Worm (Caenorhabditis elegans) whole organism, young adult: Measurements from ENCODE around the gene hum-8.

ENCODE experiments used
- B0019.2 ChIP-seq: fragments of 200-800 bp; sonication (Bioruptor generic); conservative IDR thresholded peaks from 2 replicates; pipeline ENCODE4 v1.3.6; 2022; ENCODE audit warnings: missing genetic modification reagents, missing genetic modification characterization, missing compliant biosample characterization
- B0336.3 ChIP-seq: fragments of 200-800 bp; sonication (Bioruptor generic); IDR thresholded peaks from 2 replicates; pipeline ENCODE4 v1.3.6; 2022; ENCODE audit warnings: missing genetic modification characterization, missing compliant biosample characterization
- C06A6.2 ChIP-seq: fragments of 200-800 bp; sonication (Bioruptor generic); conservative IDR thresholded peaks from 2 replicates; pipeline ENCODE4 v1.3.6; 2022; ENCODE audit warnings: missing genetic modification characterization, missing compliant biosample characterization
- D2030.7 ChIP-seq: fragments of 200-800 bp; sonication (Bioruptor generic); IDR thresholded peaks from 2 replicates; pipeline ENCODE4 v1.3.6; 2022; ENCODE audit warnings: missing genetic modification reagents, missing genetic modification characterization, missing compliant biosample characterization
- F23B12.7 ChIP-seq: sonication (generic microtip); optimal IDR thresholded peaks from 2 replicates; lab custom pipeline; 2017; ENCODE audit warnings: missing genetic modification characterization, mild to moderate bottlenecking, missing compliant biosample characterization, antibody characterized with exemption, moderate library complexity; ENCODE audit not compliant: insufficient read depth
- F33H1.4 ChIP-seq: fragments of 200-800 bp; sonication (Bioruptor generic); IDR thresholded peaks from 2 replicates; pipeline ENCODE4 v1.3.6; 2022; ENCODE audit warnings: missing genetic modification reagents, missing genetic modification characterization, missing compliant biosample characterization
- F49E8.2 ChIP-seq: sonication (generic microtip); optimal IDR thresholded peaks from 3 replicates; lab custom pipeline; 2017; ENCODE audit warnings: missing genetic modification characterization, mild to moderate bottlenecking, missing compliant biosample characterization, antibody characterized with exemption, moderate library complexity; ENCODE audit not compliant: insufficient read depth
- F57C9.4 ChIP-seq: sonication (generic microtip); optimal IDR thresholded peaks from 2 replicates; lab custom pipeline; 2017; ENCODE audit warnings: mild to moderate bottlenecking, missing genetic modification characterization, missing compliant biosample characterization
- Y53G8AR.9 ChIP-seq: fragments of 200-800 bp; sonication (Bioruptor generic); conservative IDR thresholded peaks from 2 replicates; pipeline ENCODE4 v1.3.6; 2022; ENCODE audit warnings: missing genetic modification reagents, missing genetic modification characterization, missing compliant biosample characterization
- aptf-3 ChIP-seq: fragments of 200-800 bp; sonication (Bioruptor generic); IDR thresholded peaks from 2 replicates; pipeline ENCODE4 v1.3.6; 2022; ENCODE audit warnings: missing genetic modification characterization, missing compliant biosample characterization
- athp-1 ChIP-seq: sonication (generic microtip); optimal IDR thresholded peaks from 2 replicates; lab custom pipeline; 2017; ENCODE audit warnings: mild to moderate bottlenecking, missing genetic modification characterization, missing compliant biosample characterization
- bed-1 ChIP-seq: fragments of 200-800 bp; sonication (Bioruptor generic); IDR thresholded peaks from 2 replicates; pipeline ENCODE4 v1.3.6; 2022; ENCODE audit warnings: missing genetic modification reagents, missing genetic modification characterization, missing compliant biosample characterization
- cebp-1 ChIP-seq, 2 experiments: fragments of 200-800 bp in 1 of 2; sonication (Bioruptor generic) in 1 of 2; sonication (generic microtip) in 1 of 2; IDR thresholded peaks in 1 of 2; optimal IDR thresholded peaks in 1 of 2; 2 replicates each; pipeline versions ENCODE4 v1.3.6 to Lab custom; 2017 to 2022; ENCODE audit warnings: missing compliant biosample characterization in 2 of 2, missing genetic modification characterization in 2 of 2, mild to moderate bottlenecking in 1 of 2, missing genetic modification reagents in 1 of 2, moderate library complexity in 1 of 2
- ceh-100 ChIP-seq: fragments of 200-800 bp; sonication (Bioruptor generic); IDR thresholded peaks from 2 replicates; pipeline ENCODE4 v1.3.6; 2022; ENCODE audit warnings: missing genetic modification reagents, missing genetic modification characterization, missing compliant biosample characterization
- ceh-27 ChIP-seq: fragments of 200-800 bp; sonication (Bioruptor generic); optimal IDR thresholded peaks from 2 replicates; lab custom pipeline; 2018; ENCODE audit warnings: mild to moderate bottlenecking, missing genetic modification characterization, moderate library complexity, missing compliant biosample characterization
- dox-1 ChIP-seq: fragments of 200-800 bp; sonication (Bioruptor generic); IDR thresholded peaks from 2 replicates; pipeline ENCODE4 v1.3.6; 2022; ENCODE audit warnings: missing genetic modification reagents, missing genetic modification characterization, missing compliant biosample characterization
- efl-1 ChIP-seq: fragments of 150-350 bp; optimal IDR thresholded peaks from 2 replicates; lab custom pipeline; 2014; ENCODE audit warnings: missing biosample characterization, missing genetic modification reagents, missing genetic modification characterization
- egl-18 ChIP-seq: fragments of 200-800 bp; sonication (Bioruptor generic); IDR thresholded peaks from 2 replicates; pipeline ENCODE4 v1.3.6; 2022; ENCODE audit warnings: missing genetic modification reagents, missing genetic modification characterization, missing compliant biosample characterization
- egrh-3 ChIP-seq: fragments of 200-800 bp; sonication (Bioruptor generic); IDR thresholded peaks from 2 replicates; pipeline ENCODE4 v1.3.6; 2022; ENCODE audit warnings: missing genetic modification reagents, missing genetic modification characterization, missing compliant biosample characterization
- fkh-3 ChIP-seq: sonication (generic microtip); optimal IDR thresholded peaks from 2 replicates; lab custom pipeline; 2016; ENCODE audit warnings: mild to moderate bottlenecking, missing genetic modification characterization, missing compliant biosample characterization
- hsf-1 ChIP-seq: fragments of 200-800 bp; sonication (Bioruptor generic); IDR thresholded peaks from 2 replicates; pipeline ENCODE4 v1.3.6; 2022; ENCODE audit warnings: missing genetic modification reagents, missing genetic modification characterization, missing compliant biosample characterization
- lag-1 ChIP-seq: fragments of 200-800 bp; sonication (Bioruptor generic); IDR thresholded peaks from 2 replicates; pipeline ENCODE4 v1.3.6; 2022; ENCODE audit warnings: missing genetic modification reagents, missing genetic modification characterization, missing compliant biosample characterization
- lin-26 ChIP-seq: fragments of 200-800 bp; sonication (Bioruptor generic); IDR thresholded peaks from 2 replicates; pipeline ENCODE4 v1.3.6; 2022; ENCODE audit warnings: missing genetic modification reagents, missing genetic modification characterization, missing compliant biosample characterization
- lin-35 ChIP-seq, 3 experiments: fragments of 150-350 bp in 2 of 3; sonication (generic microtip) in 1 of 3; optimal IDR thresholded peaks; 2 replicates each; lab custom pipeline; 2014 to 2018; ENCODE audit warnings: missing biosample characterization in 3 of 3, missing genetic modification characterization in 3 of 3, missing genetic modification reagents in 3 of 3
- lin-40 ChIP-seq: sonication (generic microtip); optimal IDR thresholded peaks from 2 replicates; lab custom pipeline; 2016; ENCODE audit warnings: missing genetic modification characterization, mild to moderate bottlenecking, missing compliant biosample characterization, missing genotype, missing genetic modification reagents
- lin-54 ChIP-seq: fragments of 200-800 bp; sonication (Bioruptor generic); optimal IDR thresholded peaks from 2 replicates; lab custom pipeline; 2018; ENCODE audit warnings: mild to moderate bottlenecking, missing genetic modification characterization, missing compliant biosample characterization
- lsl-1 ChIP-seq: fragments of 200-800 bp; sonication (Bioruptor generic); optimal IDR thresholded peaks from 2 replicates; lab custom pipeline; 2018; ENCODE audit warnings: mild to moderate bottlenecking, missing genetic modification characterization, moderate library complexity, missing compliant biosample characterization
- lsy-27 ChIP-seq: sonication (generic microtip); optimal IDR thresholded peaks from 2 replicates; lab custom pipeline; 2017; ENCODE audit warnings: missing genetic modification characterization, mild to moderate bottlenecking, missing compliant biosample characterization, antibody characterized with exemption, missing genotype, borderline replicate concordance; ENCODE audit not compliant: insufficient read depth
- madf-10 ChIP-seq: sonication (generic microtip); optimal IDR thresholded peaks from 2 replicates; lab custom pipeline; 2016; ENCODE audit warnings: mild to moderate bottlenecking, missing genetic modification characterization, missing compliant biosample characterization
- madf-6 ChIP-seq: fragments of 200-800 bp; sonication (Bioruptor generic); IDR thresholded peaks from 2 replicates; pipeline ENCODE4 v1.3.6; 2022; ENCODE audit warnings: missing genetic modification reagents, missing genetic modification characterization, missing compliant biosample characterization
- mcd-1 ChIP-seq: fragments of 200-800 bp; sonication (Bioruptor generic); IDR thresholded peaks from 2 replicates; pipeline ENCODE4 v1.3.6; 2022; ENCODE audit warnings: missing genetic modification reagents, missing genetic modification characterization, missing compliant biosample characterization
- mel-28 ChIP-seq: sonication (generic microtip); optimal IDR thresholded peaks from 2 replicates; lab custom pipeline; 2016; ENCODE audit warnings: borderline replicate concordance, mild to moderate bottlenecking, missing genetic modification characterization, missing compliant biosample characterization
- nfya-2 ChIP-seq: fragments of 200-800 bp; sonication (Bioruptor generic); IDR thresholded peaks from 2 replicates; pipeline ENCODE4 v1.3.6; 2022; ENCODE audit warnings: missing genetic modification reagents, missing genetic modification characterization, missing compliant biosample characterization
- pha-4 ChIP-seq: fragments of 150-350 bp; sonication (generic microtip); optimal IDR thresholded peaks from 2 replicates; lab custom pipeline; 2014; ENCODE audit warnings: missing biosample characterization, missing genetic modification reagents, missing genetic modification characterization
- repo-1 ChIP-seq: sonication (generic microtip); optimal IDR thresholded peaks from 2 replicates; lab custom pipeline; 2017; ENCODE audit warnings: mild to moderate bottlenecking, missing genetic modification characterization, missing compliant biosample characterization
- sea-2 ChIP-seq: fragments of 200-800 bp; sonication (Bioruptor generic); IDR thresholded peaks from 2 replicates; pipeline ENCODE4 v1.3.6; 2022; ENCODE audit warnings: missing genetic modification characterization, missing compliant biosample characterization
- snpc-1.3 ChIP-seq: sonication (generic microtip); optimal IDR thresholded peaks from 2 replicates; lab custom pipeline; 2017; ENCODE audit warnings: missing genetic modification characterization, mild to moderate bottlenecking, missing compliant biosample characterization, antibody characterized with exemption, moderate library complexity, missing genotype, missing genetic modification reagents; ENCODE audit not compliant: insufficient read depth
- snpc-3.4 ChIP-seq: sonication (generic microtip); optimal IDR thresholded peaks from 2 replicates; lab custom pipeline; 2017; ENCODE audit warnings: missing genetic modification characterization, mild to moderate bottlenecking, missing compliant biosample characterization, antibody characterized with exemption, moderate library complexity, missing genotype, missing genetic modification reagents
- snpc-4 ChIP-seq, 5 experiments: fragments of 150-350 bp in 1 of 5; sonication (generic microtip) in 4 of 5; optimal IDR thresholded peaks; 2 replicates each; lab custom pipeline; 2014 to 2018; ENCODE audit warnings: missing genetic modification characterization in 5 of 5, missing biosample characterization in 3 of 5, antibody characterized with exemption in 2 of 5, mild to moderate bottlenecking in 2 of 5, missing compliant biosample characterization in 2 of 5, missing genotype in 2 of 5, moderate library complexity in 2 of 5, missing genetic modification reagents in 1 of 5
- sptf-2 ChIP-seq: fragments of 200-800 bp; sonication (Bioruptor generic); optimal IDR thresholded peaks from 2 replicates; lab custom pipeline; 2018; ENCODE audit warnings: mild to moderate bottlenecking, missing genetic modification characterization, missing compliant biosample characterization
- tbp1 ChIP-seq: fragments of 200-800 bp; sonication (Bioruptor generic); optimal IDR thresholded peaks from 2 replicates; lab custom pipeline; 2018; ENCODE audit warnings: mild to moderate bottlenecking, missing genetic modification characterization, missing compliant biosample characterization
- unc-62 ChIP-seq: fragments of 150-350 bp; optimal IDR thresholded peaks from 2 replicates; lab custom pipeline; 2014; ENCODE audit warnings: missing biosample characterization, missing genetic modification reagents, missing genetic modification characterization
- xnd-1 ChIP-seq: sonication (generic microtip); optimal IDR thresholded peaks from 2 replicates; lab custom pipeline; 2016; ENCODE audit warnings: missing genotype, missing genetic modification reagents, missing genetic modification characterization, missing compliant biosample characterization

Gene hum-8

DNA sequence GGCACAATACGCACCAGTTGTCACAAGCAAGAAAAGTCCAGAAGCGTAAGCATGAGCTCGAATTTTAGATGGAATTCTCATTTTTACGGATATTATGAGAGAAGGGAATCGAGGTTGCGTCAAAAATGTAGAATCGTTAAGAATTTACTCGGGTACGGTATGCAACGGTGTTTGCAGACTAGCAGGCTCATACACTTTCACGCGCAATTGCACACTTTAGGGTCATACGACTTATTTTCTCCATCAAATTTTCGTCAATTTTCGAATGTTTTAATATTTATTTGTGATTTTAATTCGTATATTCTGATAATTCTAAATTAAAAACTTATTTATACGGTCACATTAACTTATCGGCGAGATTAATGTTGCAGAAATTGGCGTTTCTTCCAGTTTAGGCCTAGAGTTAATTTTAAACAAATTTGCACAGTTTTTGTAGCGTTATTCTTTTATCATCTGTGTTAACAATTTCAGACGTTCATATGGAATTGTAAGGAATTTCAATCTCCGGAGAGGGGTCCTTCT is 46.9 kb downstream of the hum-8 start, which contains the start of the genes T07A9.15 and nog-1:
Gene T07A9.15 (minus strand): TSS at position 138 of the 522 bp plus-strand sequence.
Gene nog-1 (plus strand): TSS at position 472 of the 522 bp plus-strand sequence.
- TF ChIP-seq C06A6.2 (no peak), mel-28 (tag; lab: Kevin White, UChicago) (no peak), ceh-27 (GFP tag; lab: Kevin White, UChicago) (peak; percentile 53), pha-4 (tag; lab: Kevin White, UChicago) (no peak), snpc-4 (GFP tag; optimal IDR thresholded peaks at IDR 0.05; lab: Kevin White, UChicago) (no peak), snpc-4 (tag; optimal IDR thresholded peaks at IDR 0.05; lab: Kevin White, UChicago) (peak in 3 of 4 experiments; percentile 21 to 49 (median 26)), bed-1 (GFP tag; lab: Robert Waterston, UW) (no peak), efl-1 (GFP tag; lab: Kevin White, UChicago) (peak; percentile 24), xnd-1 (no peak), madf-6 (GFP tag; lab: Robert Waterston, UW) (0 out of 2 replicates have a peak, but pooled peaks have one; percentile 33), unc-62 (GFP tag; lab: Kevin White, UChicago) (no peak), lin-40 (peak; percentile 45), Y53G8AR.9 (GFP tag; lab: Robert Waterston, UW) (0 out of 2 replicates have a peak, but pooled peaks have one; percentile 10), D2030.7 (GFP tag; lab: Robert Waterston, UW) (peak; percentile 43), sptf-2 (GFP tag; lab: Kevin White, UChicago) (no peak), snpc-3.4 (tag; lab: Kevin White, UChicago) (peak; percentile 66), B0336.3 (GFP tag; lab: Robert Waterston, UW) (no peak), fkh-3 (tag; lab: Kevin White, UChicago) (no peak), lsl-1 (GFP tag; lab: Kevin White, UChicago) (peak; percentile 84), F33H1.4 (GFP tag; lab: Robert Waterston, UW) (peak; percentile 53), aptf-3 (GFP tag; lab: Robert Waterston, UW) (no peak), B0019.2 (no peak), lin-26 (no peak), hsf-1 (no peak), madf-10 (tag; lab: Kevin White, UChicago) (no peak), F57C9.4 (tag; lab: Kevin White, UChicago) (no peak), ceh-100 (0 out of 2 replicates have a peak, but pooled peaks have one; percentile 38), mcd-1 (GFP tag; lab: Robert Waterston, UW) (peak; percentile 36; the same call in 1 of the 2 replicates), egrh-3 (GFP tag; lab: Robert Waterston, UW) (no peak), dox-1 (GFP tag; lab: Robert Waterston, UW) (no peak), athp-1 (tag; lab: Kevin White, UChicago) (no peak), repo-1 (no peak), cebp-1 (GFP tag; IDR thresholded peaks at IDR 0.05; lab: Robert Waterston, UW) (no peak), cebp-1 (tag; optimal IDR thresholded peaks at IDR 0.05; lab: Kevin White, UChicago) (peak; percentile 43), F49E8.2 (peak; percentile 63), lin-35 (GFP tag; optimal IDR thresholded peaks at IDR 0.05; lab: Kevin White, UChicago) (peak in 1 of 3 experiments; percentile 6), egl-18 (GFP tag; lab: Robert Waterston, UW) (no peak), sea-2 (no peak), lsy-27 (no peak), snpc-1.3 (tag; lab: Kevin White, UChicago) (peak; percentile 47), lin-54 (GFP tag; lab: Kevin White, UChicago) (peak; percentile 49), lag-1 (GFP tag; lab: Robert Waterston, UW) (no peak), tbp1 (GFP tag; lab: Kevin White, UChicago) (peak; percentile 20), F23B12.7 (tag; lab: Kevin White, UChicago) (peak; percentile 46), nfya-2 (GFP tag; lab: Robert Waterston, UW) (no peak)
- TF ChIP-seq, all 124 proteins: peak for 19
